Worm (Caenorhabditis elegans) whole organism, L4/young adult: Measurements from ENCODE around the gene nol-56.
"Not testable (repeated sequence)": the region's sequence is repeated elsewhere in the genome, so short reads cannot be mapped to it uniquely, and the experiment has no call there.

Experiments
- W03F9.2 ChIP-seq: fragments of 150-350 bp; optimal IDR thresholded peaks from 2 replicates; lab custom pipeline; 2014; ENCODE audit warnings: missing biosample characterization, missing genetic modification characterization
- dao-5 ChIP-seq: sonication (generic microtip); optimal IDR thresholded peaks from 2 replicates; lab custom pipeline; 2016; ENCODE audit warnings: missing genotype, missing genetic modification characterization, moderate library complexity, missing compliant biosample characterization
- him-1 ChIP-seq: sonication (generic microtip); optimal IDR thresholded peaks from 2 replicates; lab custom pipeline; 2016; ENCODE audit warnings: missing genotype, missing genetic modification reagents, missing genetic modification characterization, missing compliant biosample characterization

nol-56 gene

DNA sequence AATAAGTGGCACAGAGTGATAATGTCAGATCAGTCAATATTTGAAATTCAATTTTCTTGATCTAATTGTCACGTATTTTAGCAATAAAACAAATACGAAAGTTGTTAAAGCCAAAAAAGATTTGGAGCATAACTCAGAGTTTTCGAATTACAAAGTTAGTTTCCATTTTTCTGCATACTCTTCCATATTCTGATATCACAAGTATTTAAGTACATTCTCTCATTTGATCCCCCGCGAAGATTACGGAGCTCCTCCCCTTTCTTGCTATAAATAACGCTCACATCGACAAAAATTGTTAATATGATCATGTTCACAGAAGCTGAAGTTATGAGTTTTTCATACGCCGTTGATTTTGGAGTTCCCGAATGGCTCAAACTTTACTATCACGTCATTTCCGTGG is 15.5 kb upstream of the nol-56 start, which contains the start of gene sri-20:
sri-20 (plus strand) TSS at position 301 of the 400 bp plus-strand sequence.
- TF ChIP-seq W03F9.2 (tag; lab: Kevin White, UChicago) (no peak), him-1 (tag; lab: Kevin White, UChicago) (no peak), dao-5 (tag; lab: Kevin White, UChicago) (no peak)

DNA sequence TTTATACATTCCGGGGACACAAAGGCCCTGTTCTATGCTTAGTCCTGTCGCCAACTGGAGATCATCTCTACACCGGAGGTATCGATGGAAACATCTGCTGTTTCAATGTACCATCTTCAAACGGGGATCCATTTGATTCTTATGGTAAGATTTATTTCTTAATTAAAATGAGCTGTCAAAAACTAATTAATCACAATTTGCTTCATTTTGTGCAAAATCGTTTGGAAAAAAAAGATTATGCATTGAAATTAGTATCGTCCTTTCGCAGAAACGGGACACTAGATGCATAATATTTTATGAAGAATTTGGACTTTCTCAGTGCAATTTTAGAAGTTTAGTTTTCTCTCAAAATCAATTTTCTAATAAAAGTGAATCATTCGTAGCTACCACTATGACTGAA is 11.1 kb upstream of the nol-56 start:
- no peak for TF ChIP-seq dao-5 (tag; lab: Kevin White, UChicago)
- TF ChIP-seq him-1 (tag; lab: Kevin White, UChicago), result no peak
- TF ChIP-seq W03F9.2 (tag; lab: Kevin White, UChicago), result no peak

DNA sequence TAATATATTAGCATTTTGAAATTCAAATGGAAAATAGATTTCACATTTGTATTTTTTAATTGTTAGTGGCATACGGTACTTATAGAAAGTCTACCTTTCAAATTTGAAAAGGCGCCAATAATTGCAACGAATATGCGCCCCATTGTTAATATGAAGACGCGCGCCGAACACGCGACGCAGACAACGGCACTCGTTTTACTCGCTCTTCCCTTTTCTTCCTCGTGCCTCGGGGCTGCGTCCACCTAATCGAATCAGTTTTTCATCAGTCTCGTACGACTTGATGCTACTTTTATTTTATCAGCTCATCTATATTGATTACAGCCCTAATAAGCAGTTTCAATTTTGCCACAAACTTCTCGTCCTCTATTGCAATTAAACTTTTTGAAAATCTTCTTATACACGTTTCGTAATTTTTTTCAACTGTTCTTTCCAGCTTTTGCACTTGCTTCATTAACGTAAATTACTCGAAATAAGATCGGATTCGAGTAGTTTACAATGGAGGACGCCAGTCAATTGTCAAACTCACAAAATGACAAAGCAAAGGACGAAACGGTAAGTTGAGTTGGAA is 9.1 kb upstream of the nol-56 start, which contains the start of gene cash-1:
cash-1 (plus strand) TSS at position 432 of the 568 bp plus-strand sequence.
- peak; percentile 73 for TF ChIP-seq W03F9.2 (tag; lab: Kevin White, UChicago)
- TF ChIP-seq him-1 (tag; lab: Kevin White, UChicago), result no peak
- no peak for TF ChIP-seq dao-5 (tag; lab: Kevin White, UChicago)

DNA sequence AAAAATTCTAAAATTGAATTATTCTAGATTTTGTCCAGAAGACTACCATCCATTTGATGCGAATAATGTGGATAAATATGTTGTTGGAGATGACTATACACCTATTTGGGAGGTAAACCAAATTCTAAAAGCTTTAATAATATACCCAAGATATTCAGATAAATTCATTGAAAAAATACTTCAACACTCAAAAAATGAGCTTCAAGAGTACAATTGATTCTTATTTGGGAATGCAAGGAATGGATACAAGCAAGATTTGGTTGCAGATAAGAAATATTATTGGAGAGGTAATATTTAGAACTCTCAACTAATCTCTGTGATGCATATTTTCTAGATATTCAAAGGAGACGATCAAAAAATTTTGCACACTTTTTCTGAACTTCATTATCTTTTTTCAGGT is 7.4 kb upstream of the nol-56 start:
- TF ChIP-seq him-1 (tag; lab: Kevin White, UChicago), result no peak
- TF ChIP-seq W03F9.2 (tag; lab: Kevin White, UChicago), result no peak
- TF ChIP-seq dao-5 (tag; lab: Kevin White, UChicago), result no peak

DNA sequence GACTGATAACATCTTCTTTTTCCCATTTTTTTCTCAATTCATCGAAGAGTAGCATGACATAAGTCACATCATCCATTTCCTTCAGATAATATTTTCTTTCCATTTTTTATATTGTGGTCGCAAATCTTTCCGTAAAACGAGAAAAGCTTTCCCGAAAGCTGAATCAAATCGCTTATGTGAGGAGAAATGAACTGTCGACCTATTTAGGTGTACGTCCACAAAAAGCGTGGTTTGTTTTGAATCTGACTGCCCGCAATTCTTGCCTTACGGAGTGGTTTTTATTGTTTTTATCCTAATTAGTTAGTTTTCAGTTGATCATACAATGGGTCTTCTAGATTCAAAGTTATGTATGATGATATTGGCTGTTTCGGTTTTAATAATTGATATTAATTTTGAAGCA is 5.5 kb upstream of the nol-56 start, which contains the start of gene ttll-15:
ttll-15 (plus strand) TSS at position 301 of the 400 bp plus-strand sequence.
- no peak for TF ChIP-seq him-1 (tag; lab: Kevin White, UChicago)
- no peak for TF ChIP-seq W03F9.2 (tag; lab: Kevin White, UChicago)
- TF ChIP-seq dao-5 (tag; lab: Kevin White, UChicago), result no peak

DNA sequence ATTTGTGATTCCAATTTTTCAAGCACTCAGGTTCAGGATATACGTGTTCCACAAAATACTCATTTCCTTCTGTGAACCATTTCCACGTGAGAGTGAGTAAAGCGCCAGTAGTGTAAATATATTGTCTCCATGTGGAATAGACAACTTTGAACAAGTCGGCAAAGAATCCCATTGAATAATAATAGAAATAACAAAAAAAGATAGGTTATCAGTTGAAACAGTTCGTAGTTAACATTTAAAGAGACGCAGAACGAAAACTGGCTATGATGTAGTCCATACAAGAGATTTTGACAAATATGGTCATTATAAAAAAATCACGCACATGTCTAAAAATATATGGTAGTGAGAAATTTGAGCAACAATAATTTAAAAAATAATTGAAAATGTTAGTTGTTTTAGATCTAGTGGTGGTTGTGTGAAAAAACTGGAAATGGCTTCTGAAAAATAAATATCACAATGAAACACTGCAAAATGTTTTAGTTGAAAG is 4.7 kb upstream of the nol-56 start, which contains the start of gene ceeh-2:
ceeh-2 (minus strand) TSS at position 437 of the 487 bp plus-strand sequence.
- TF ChIP-seq dao-5 (tag; lab: Kevin White, UChicago), result no peak
- TF ChIP-seq him-1 (tag; lab: Kevin White, UChicago), result no peak
- TF ChIP-seq W03F9.2 (tag; lab: Kevin White, UChicago), result no peak

DNA sequence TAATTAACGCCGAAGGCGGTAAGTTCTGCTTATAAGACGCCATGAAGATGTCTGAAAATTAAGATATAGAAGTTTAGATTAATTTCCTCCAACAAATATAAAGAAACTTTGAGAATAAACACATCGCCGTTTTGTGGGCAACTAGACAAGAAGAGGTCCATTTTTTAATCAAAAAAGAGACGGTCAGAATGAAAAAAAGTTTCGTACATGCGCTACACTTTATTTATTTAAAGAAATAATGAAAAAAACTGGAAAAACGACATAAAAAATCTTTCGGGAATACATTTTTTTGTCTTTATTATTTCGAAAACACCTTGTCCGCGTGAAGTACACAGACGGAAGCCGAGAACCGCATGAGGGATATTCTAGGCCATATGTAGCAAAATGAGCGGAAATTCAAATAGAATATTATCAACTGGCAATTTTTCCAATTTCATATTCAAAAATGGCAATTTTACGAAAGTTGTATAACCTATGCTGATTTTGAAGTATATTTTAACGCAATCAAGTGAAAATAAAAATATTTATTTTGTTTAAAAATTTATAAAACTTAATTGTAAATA is 3.1 kb upstream of the nol-56 start, which contains the start of gene sluh-7:
sluh-7 (minus strand) TSS at position 51 of the 563 bp plus-strand sequence.
- TF ChIP-seq him-1 (tag; lab: Kevin White, UChicago) (peak; percentile 32), dao-5 (tag; lab: Kevin White, UChicago) (no peak), W03F9.2 (tag; lab: Kevin White, UChicago) (peak; percentile 86)

DNA sequence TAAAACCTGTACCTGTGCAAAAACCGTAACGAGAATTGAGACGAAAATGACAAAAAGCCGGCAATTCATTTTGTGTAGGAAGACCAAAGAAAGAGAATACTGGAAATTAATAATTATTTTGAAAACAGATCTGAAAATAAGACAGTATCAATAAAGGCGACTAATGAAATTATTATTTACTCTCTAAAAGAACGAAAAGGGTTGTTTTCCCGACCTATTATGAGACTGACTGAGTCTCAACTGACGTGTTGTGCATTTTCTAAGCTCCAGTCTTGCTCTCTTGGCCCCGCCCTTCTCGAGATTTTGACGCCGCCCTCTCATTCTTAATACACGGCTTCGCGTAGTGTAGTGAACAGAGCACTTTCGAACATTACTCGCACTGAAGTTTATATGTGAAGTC is 2.7 kb downstream of the nol-56 start, which contains the start of gene K07C5.9:
K07C5.9 (minus strand) TSS at position 101 of the 400 bp plus-strand sequence.
- TF ChIP-seq dao-5 (tag; lab: Kevin White, UChicago), result no peak
- no peak for TF ChIP-seq him-1 (tag; lab: Kevin White, UChicago)
- TF ChIP-seq W03F9.2 (tag; lab: Kevin White, UChicago), result no peak

DNA sequence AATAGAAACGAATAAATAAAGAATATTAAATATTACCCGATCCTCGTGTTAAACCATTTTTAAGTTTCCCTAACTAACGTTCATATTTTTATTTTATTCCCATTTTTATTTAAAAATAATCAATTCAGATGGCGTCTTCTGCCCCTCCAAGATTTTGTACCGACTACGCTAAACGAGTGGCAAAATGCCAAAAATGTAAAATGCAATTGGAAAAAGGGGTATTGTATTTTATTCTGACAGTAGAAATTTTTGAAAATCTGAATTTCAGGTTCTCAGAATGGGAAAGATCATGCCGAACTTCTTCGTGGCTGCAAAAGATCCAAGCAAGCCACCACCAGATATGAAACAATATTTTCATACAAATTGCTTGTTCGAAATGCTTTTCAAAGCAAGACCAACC is 9.9 kb downstream of the nol-56 start, which contains the start of gene K07C5.3:
K07C5.3 (plus strand) TSS at position 129 of the 400 bp plus-strand sequence.
- TF ChIP-seq him-1 (tag; lab: Kevin White, UChicago) (no peak), dao-5 (tag; lab: Kevin White, UChicago) (no peak), W03F9.2 (tag; lab: Kevin White, UChicago) (no peak)

DNA sequence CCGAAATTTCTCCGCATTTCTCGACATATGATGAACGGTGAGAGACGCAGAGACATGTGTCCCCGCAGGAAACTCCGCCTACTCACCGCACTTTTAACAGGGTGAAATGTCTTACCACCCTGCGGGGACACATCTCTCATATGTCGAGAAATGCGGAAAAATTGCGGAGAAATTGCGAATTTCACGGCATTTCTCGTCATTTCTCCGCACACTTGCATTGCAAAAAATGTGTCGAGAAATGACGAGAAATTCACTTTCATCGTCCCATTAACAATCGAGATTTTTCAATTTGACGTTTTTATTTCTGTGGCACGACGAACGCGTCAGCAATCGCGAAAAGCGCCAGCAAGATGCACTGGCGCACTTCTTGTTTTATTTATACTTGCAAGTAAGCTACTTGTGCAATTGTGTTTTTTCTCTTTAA is 10.9 kb downstream of the nol-56 start, which contains the start of gene K07C5.13:
K07C5.13 (plus strand) TSS at position 151 of the 424 bp plus-strand sequence.
- not testable (repeated sequence) for TF ChIP-seq W03F9.2, dao-5, him-1 (tag; lab: Kevin White, UChicago)

DNA sequence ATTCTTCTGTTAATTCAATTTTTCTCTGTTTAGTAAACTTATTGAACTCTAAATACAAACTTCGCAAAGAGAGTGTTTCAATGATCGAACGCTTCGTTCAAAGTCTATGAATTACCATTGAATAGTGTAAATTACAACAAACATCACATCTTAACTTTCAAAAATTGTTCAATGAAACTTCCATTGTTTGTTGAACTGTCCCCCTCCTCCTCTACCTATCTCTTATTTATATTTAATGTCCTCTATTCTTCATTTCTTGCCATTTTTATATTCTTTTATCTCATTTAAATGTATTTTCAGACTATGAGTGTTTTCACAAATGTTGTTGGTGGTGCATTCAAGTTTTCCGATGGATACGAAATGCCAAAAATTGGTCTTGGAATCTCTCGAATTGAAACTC is 13.6 kb downstream of the nol-56 start, which contains the start of gene K07C5.2:
K07C5.2 (plus strand) TSS at position 301 of the 400 bp plus-strand sequence.
- TF ChIP-seq dao-5 (tag; lab: Kevin White, UChicago) (no peak), him-1 (tag; lab: Kevin White, UChicago) (no peak), W03F9.2 (tag; lab: Kevin White, UChicago) (no peak)

DNA sequence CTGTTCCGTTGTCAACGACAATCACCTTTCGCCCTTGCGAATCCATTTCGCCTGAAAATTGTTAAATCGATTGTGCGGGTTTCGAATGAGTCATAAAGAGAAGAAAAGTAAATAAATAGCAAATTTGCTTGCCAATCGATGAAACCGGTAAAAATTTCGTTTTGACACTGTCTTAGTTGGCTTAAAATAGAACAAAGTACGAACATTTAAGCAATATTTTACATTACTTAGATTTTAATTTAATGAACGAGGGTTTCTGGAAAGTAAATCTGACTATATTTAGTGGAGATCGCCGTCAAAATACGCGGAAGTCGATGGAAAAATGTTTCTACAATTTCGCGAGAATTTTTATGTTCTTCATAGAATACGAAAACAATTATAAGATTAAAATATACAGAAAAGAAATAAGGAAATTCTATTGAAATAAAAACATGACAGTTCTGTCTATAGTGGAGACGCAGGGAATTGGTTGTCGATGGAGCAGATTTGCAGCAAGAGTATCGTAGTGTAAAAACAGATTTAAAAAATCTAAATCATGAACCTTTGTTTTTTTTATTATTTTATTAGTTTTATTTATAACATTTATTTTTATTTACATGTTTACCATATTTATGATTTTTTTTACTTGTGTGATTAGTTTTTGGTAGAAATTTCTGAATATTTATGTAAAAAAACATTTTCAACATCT is 14.3 kb downstream of the nol-56 start, which contains the start of gene arx-2:
arx-2 (minus strand) TSS at position 51 of the 688 bp plus-strand sequence.
- TF ChIP-seq W03F9.2 (tag; lab: Kevin White, UChicago), result peak; percentile 90
- TF ChIP-seq dao-5 (tag; lab: Kevin White, UChicago), result no peak
- TF ChIP-seq him-1 (tag; lab: Kevin White, UChicago), result no peak
